Worm (Caenorhabditis elegans) whole organism, young adult: ENCODE data around the gene F54F2.9.

Source experiments
- B0035.1 ChIP-seq: sonication (generic microtip); optimal IDR thresholded peaks from 2 replicates; lab custom pipeline; 2016; ENCODE audit warnings: missing genetic modification characterization, mild to moderate bottlenecking, missing compliant biosample characterization, missing genotype, missing genetic modification reagents
- C17E4.6 ChIP-seq: fragments of 200-800 bp; sonication (Bioruptor generic); IDR thresholded peaks from 2 replicates; pipeline ENCODE4 v1.3.6; 2022; ENCODE audit warnings: missing genetic modification reagents, missing genetic modification characterization, missing compliant biosample characterization
- F37B4.10 ChIP-seq: fragments of 200-800 bp; sonication (Bioruptor generic); IDR thresholded peaks from 2 replicates; pipeline ENCODE4 v1.3.6; 2022; ENCODE audit warnings: missing genetic modification characterization, missing compliant biosample characterization
- F52B5.7 ChIP-seq: sonication (generic microtip); optimal IDR thresholded peaks from 2 replicates; lab custom pipeline; 2016; ENCODE audit warnings: mild to moderate bottlenecking, missing genetic modification characterization, missing compliant biosample characterization
- F55B11.4 ChIP-seq: sonication (generic microtip); optimal IDR thresholded peaks from 2 replicates; lab custom pipeline; 2016; ENCODE audit warnings: missing compliant biosample characterization, missing genetic modification characterization, borderline replicate concordance; ENCODE audit not compliant: insufficient read depth
- K12H6.12 ChIP-seq: fragments of 200-800 bp; sonication (Bioruptor generic); optimal IDR thresholded peaks from 2 replicates; lab custom pipeline; 2018; ENCODE audit warnings: mild to moderate bottlenecking, missing genetic modification characterization, missing compliant biosample characterization
- ama-1 ChIP-seq, 3 experiments: fragments of 150-350 bp in 1 of 3; sonication (generic microtip) in 2 of 3; optimal IDR thresholded peaks; 2 replicates each; lab custom pipeline; 2014 to 2018; ENCODE audit warnings: missing biosample characterization in 2 of 3, missing genetic modification characterization in 2 of 3, missing genetic modification reagents in 2 of 3
- cebp-1 ChIP-seq, 2 experiments: fragments of 200-800 bp in 1 of 2; sonication (Bioruptor generic) in 1 of 2; sonication (generic microtip) in 1 of 2; IDR thresholded peaks in 1 of 2; optimal IDR thresholded peaks in 1 of 2; 2 replicates each; pipeline versions ENCODE4 v1.3.6 to Lab custom; 2017 to 2022; ENCODE audit warnings: missing compliant biosample characterization in 2 of 2, missing genetic modification characterization in 2 of 2, mild to moderate bottlenecking in 1 of 2, missing genetic modification reagents in 1 of 2, moderate library complexity in 1 of 2
- ekl-4 ChIP-seq: fragments of 200-800 bp; sonication (Bioruptor generic); IDR thresholded peaks from 2 replicates; pipeline ENCODE4 v1.3.6; 2022; ENCODE audit warnings: missing genetic modification reagents, missing genetic modification characterization, missing compliant biosample characterization
- ets-4 ChIP-seq: fragments of 200-800 bp; sonication (Bioruptor generic); optimal IDR thresholded peaks from 2 replicates; lab custom pipeline; 2018; ENCODE audit warnings: mild to moderate bottlenecking, missing genetic modification characterization, missing compliant biosample characterization
- hmg-1.2 ChIP-seq: fragments of 200-800 bp; sonication (Bioruptor generic); IDR thresholded peaks from 2 replicates; pipeline ENCODE4 v1.3.6; 2022; ENCODE audit warnings: missing genetic modification reagents, missing genetic modification characterization, missing compliant biosample characterization
- madf-3 ChIP-seq: fragments of 200-800 bp; sonication (Bioruptor generic); IDR thresholded peaks from 2 replicates; pipeline ENCODE4 v1.3.6; 2022; ENCODE audit warnings: missing genetic modification reagents, missing genetic modification characterization, missing compliant biosample characterization
- mcd-1 ChIP-seq: fragments of 200-800 bp; sonication (Bioruptor generic); IDR thresholded peaks from 2 replicates; pipeline ENCODE4 v1.3.6; 2022; ENCODE audit warnings: missing genetic modification reagents, missing genetic modification characterization, missing compliant biosample characterization
- nfya-1 ChIP-seq: sonication (generic microtip); optimal IDR thresholded peaks from 2 replicates; lab custom pipeline; 2017; ENCODE audit warnings: antibody characterized with exemption, missing compliant biosample characterization, missing genetic modification characterization, borderline replicate concordance; ENCODE audit not compliant: insufficient read depth

DNA sequence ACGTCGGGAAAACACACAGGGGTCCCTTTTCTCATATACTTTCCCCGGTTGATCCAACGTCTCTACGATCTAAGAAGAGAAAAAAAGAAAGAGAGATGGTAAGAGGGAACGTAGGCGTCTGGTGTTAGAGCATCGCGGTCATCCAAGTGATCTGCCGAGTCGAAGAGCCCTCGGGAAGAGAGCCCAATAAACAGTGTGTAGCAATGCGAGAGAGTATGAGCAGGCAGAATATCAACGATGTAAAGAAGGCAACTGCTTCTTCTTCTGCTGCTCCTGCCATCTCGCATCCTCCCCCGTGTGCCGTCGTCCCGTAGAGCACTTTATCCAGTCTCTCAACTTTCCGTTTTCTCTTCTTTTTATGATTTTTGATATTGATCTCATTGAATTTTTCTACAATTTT is 11.3 kb downstream of the F54F2.9 start:
- TF ChIP-seq F52B5.7 (tag; lab: Kevin White, UChicago) (no peak), ama-1 (optimal IDR thresholded peaks at IDR 0.05; lab: Kevin White, UChicago) (no peak), ama-1 (GFP tag; optimal IDR thresholded peaks at IDR 0.05; lab: Kevin White, UChicago) (no peak), B0035.1 (tag; lab: Kevin White, UChicago) (no peak), nfya-1 (tag; lab: Kevin White, UChicago) (no peak), K12H6.12 (tag; lab: Kevin White, UChicago) (no peak), F37B4.10 (GFP tag; lab: Robert Waterston, UW) (no peak), ets-4 (GFP tag; lab: Kevin White, UChicago) (no peak), madf-3 (GFP tag; lab: Robert Waterston, UW) (no peak), mcd-1 (GFP tag; lab: Robert Waterston, UW) (no peak), hmg-1.2 (GFP tag; lab: Robert Waterston, UW) (no peak), F55B11.4 (tag; lab: Kevin White, UChicago) (no peak), cebp-1 (GFP tag; IDR thresholded peaks at IDR 0.05; lab: Robert Waterston, UW) (no peak), cebp-1 (tag; optimal IDR thresholded peaks at IDR 0.05; lab: Kevin White, UChicago) (no peak), ekl-4 (GFP tag; lab: Robert Waterston, UW) (no peak), C17E4.6 (GFP tag; lab: Robert Waterston, UW) (no peak)
